Fruit fly (Drosophila melanogaster) whole organism, embryonic: ENCODE measurements around the gene fd96Ca.

Experiments
- Abd-B ChIP-seq: fragments of 200-800 bp; sonication (Bioruptor generic); optimal IDR thresholded peaks from 2 replicates; lab custom pipeline; 2018; ENCODE audit warnings: missing biosample characterization, mild to moderate bottlenecking, missing genetic modification characterization, moderate library complexity
- Antp ChIP-seq: fragments of 200-800 bp; sonication (Bioruptor generic); optimal IDR thresholded peaks from 3 replicates; lab custom pipeline; 2016; ENCODE audit warnings: missing biosample characterization, missing genetic modification characterization
- BtbVII ChIP-seq: fragments of 200-800 bp; sonication (Bioruptor generic); optimal IDR thresholded peaks from 3 replicates; lab custom pipeline; 2017; ENCODE audit warnings: missing biosample characterization, mild to moderate bottlenecking, missing genetic modification characterization
- CG10543 ChIP-seq: fragments of 200-800 bp; sonication (Bioruptor generic); optimal IDR thresholded peaks from 3 replicates; lab custom pipeline; 2017; ENCODE audit warnings: missing biosample characterization, mild to moderate bottlenecking, missing genetic modification characterization, moderate library complexity
- CG10979 ChIP-seq: fragments of 200-800 bp; sonication (Bioruptor generic); optimal IDR thresholded peaks from 2 replicates; lab custom pipeline; 2018; ENCODE audit warnings: missing biosample characterization, mild to moderate bottlenecking, missing genetic modification characterization, moderate library complexity
- CG11093 ChIP-seq: fragments of 200-800 bp; sonication (Bioruptor generic); IDR thresholded peaks from 3 replicates; pipeline ENCODE4 v1.3.6; 2022; ENCODE audit warnings: missing biosample characterization, missing genetic modification characterization
- CG11696 ChIP-seq: fragments of 200-800 bp; sonication (Bioruptor generic); IDR thresholded peaks from 2 replicates; pipeline ENCODE4 v1.3.6; 2022; ENCODE audit warnings: missing biosample characterization, missing genetic modification characterization
- CG11723 ChIP-seq: fragments of 200-800 bp; sonication (Bioruptor generic); optimal IDR thresholded peaks from 2 replicates; lab custom pipeline; 2017; ENCODE audit warnings: missing biosample characterization, mild to moderate bottlenecking, missing genetic modification characterization
- CG12744 ChIP-seq: fragments of 200-800 bp; sonication (Bioruptor generic); optimal IDR thresholded peaks from 2 replicates; lab custom pipeline; 2016; ENCODE audit warnings: missing biosample characterization, missing genetic modification characterization
- CG14965 ChIP-seq: fragments of 200-800 bp; sonication (Bioruptor generic); optimal IDR thresholded peaks from 2 replicates; lab custom pipeline; 2016; ENCODE audit warnings: missing biosample characterization, missing genetic modification characterization, borderline replicate concordance
- CG15269 ChIP-seq: fragments of 200-800 bp; sonication (Bioruptor generic); optimal IDR thresholded peaks from 2 replicates; lab custom pipeline; 2018; ENCODE audit warnings: missing biosample characterization, mild to moderate bottlenecking, missing genetic modification characterization, moderate library complexity
- CG15514 ChIP-seq: fragments of 200-800 bp; sonication (Bioruptor generic); optimal IDR thresholded peaks from 3 replicates; lab custom pipeline; 2017; ENCODE audit warnings: missing biosample characterization, missing genetic modification characterization, mild to moderate bottlenecking, moderate library complexity, missing genetic modification reagents
- CG30403 ChIP-seq: fragments of 200-800 bp; sonication (Bioruptor generic); optimal IDR thresholded peaks from 3 replicates; lab custom pipeline; 2016; ENCODE audit warnings: missing biosample characterization, missing genetic modification characterization
- CG3163 ChIP-seq: fragments of 200-800 bp; sonication (Bioruptor generic); optimal IDR thresholded peaks from 3 replicates; lab custom pipeline; 2016; ENCODE audit warnings: missing biosample characterization, missing genetic modification characterization
- CG32772 ChIP-seq: fragments of 200-800 bp; sonication (Bioruptor generic); IDR thresholded peaks from 2 replicates; pipeline ENCODE4 v1.3.6; 2022; ENCODE audit warnings: missing biosample characterization, missing genetic modification characterization
- CG34224 ChIP-seq: fragments of 200-800 bp; sonication (Bioruptor generic); IDR thresholded peaks from 3 replicates; pipeline ENCODE4 v1.3.6; 2022; ENCODE audit warnings: missing biosample characterization, missing genetic modification characterization; ENCODE audit not compliant: partially characterized antibody
- CG3726 ChIP-seq: fragments of 200-800 bp; sonication (Bioruptor generic); IDR thresholded peaks from 3 replicates; pipeline ENCODE4, ENCODE4 v1.3.6; 2022; ENCODE audit warnings: missing biosample characterization, missing genetic modification characterization
- CG7372 ChIP-seq: fragments of 200-800 bp; sonication (Bioruptor generic); IDR thresholded peaks from 2 replicates; pipeline ENCODE4 v1.3.6; 2022; ENCODE audit warnings: missing biosample characterization, missing genetic modification characterization
- CG7745 ChIP-seq: fragments of 200-800 bp; sonication (Bioruptor generic); optimal IDR thresholded peaks from 2 replicates; lab custom pipeline; 2018; ENCODE audit warnings: missing biosample characterization, mild to moderate bottlenecking, missing genetic modification characterization, moderate library complexity
- CG7987 ChIP-seq: fragments of 200-800 bp; sonication (Bioruptor generic); optimal IDR thresholded peaks from 2 replicates; lab custom pipeline; 2018; ENCODE audit warnings: missing biosample characterization, mild to moderate bottlenecking, missing genetic modification characterization, moderate library complexity
- CG8281 ChIP-seq: fragments of 200-800 bp; sonication (Bioruptor generic); optimal IDR thresholded peaks from 2 replicates; lab custom pipeline; 2018; ENCODE audit warnings: missing biosample characterization, mild to moderate bottlenecking, missing genetic modification characterization, moderate library complexity
- D ChIP-seq, 2 experiments: fragments of 200-800 bp in 1 of 2; fragments of >200 bp in 1 of 2; sonication (Bioruptor generic) in 1 of 2; optimal IDR thresholded peaks; 2 replicates in 1 of 2; 3 replicates in 1 of 2; lab custom pipeline; 2017; ENCODE audit warnings: mild to moderate bottlenecking in 1 of 2, missing biosample characterization in 1 of 2, missing genetic modification characterization in 1 of 2, missing genetic modification reagents in 1 of 2
- Dek ChIP-seq: fragments of 200-800 bp; sonication (Bioruptor generic); optimal IDR thresholded peaks from 3 replicates; lab custom pipeline; 2019; ENCODE audit warnings: missing biosample characterization, mild to moderate bottlenecking, missing genetic modification characterization, moderate library complexity
- Dll ChIP-seq: fragments of 200-800 bp; sonication (Bioruptor generic); IDR thresholded peaks from 4 replicates; pipeline ENCODE4 v1.3.6; 2022; ENCODE audit warnings: missing biosample characterization, missing genetic modification characterization; ENCODE audit not compliant: partially characterized antibody
- Dref ChIP-seq: fragments of 200-800 bp; sonication (Bioruptor generic); IDR thresholded peaks from 2 replicates; pipeline ENCODE4 v1.3.6; 2022; ENCODE audit warnings: missing biosample characterization, missing genetic modification characterization
- Ets65A ChIP-seq: fragments of 200-800 bp; sonication (Bioruptor generic); peaks from one replicate; lab custom pipeline; 2016; ENCODE audit warnings: missing biosample characterization, missing genetic modification characterization
- Fer3 ChIP-seq: fragments of 200-800 bp; sonication (Bioruptor generic); optimal IDR thresholded peaks from 2 replicates; lab custom pipeline; 2018; ENCODE audit warnings: missing biosample characterization, mild to moderate bottlenecking, missing genetic modification characterization, moderate library complexity
- Hand ChIP-seq: fragments of 200-800 bp; sonication (Bioruptor generic); optimal IDR thresholded peaks from 2 replicates; lab custom pipeline; 2017; ENCODE audit warnings: mild to moderate bottlenecking, missing biosample characterization, missing genetic modification reagents, missing genetic modification characterization
- Mad ChIP-seq: fragments of 200-800 bp; sonication (Bioruptor generic); optimal IDR thresholded peaks from 2 replicates; lab custom pipeline; 2016; ENCODE audit warnings: missing biosample characterization, missing genetic modification characterization
- Nf-YC ChIP-seq: fragments of 200-800 bp; optimal IDR thresholded peaks from 3 replicates; lab custom pipeline; 2019; ENCODE audit warnings: missing biosample characterization, mild to moderate bottlenecking, missing genetic modification characterization, moderate library complexity
- Oli ChIP-seq: fragments of 200-800 bp; sonication (Bioruptor generic); optimal IDR thresholded peaks from 2 replicates; lab custom pipeline; 2018; ENCODE audit warnings: missing biosample characterization, mild to moderate bottlenecking, missing genetic modification characterization, moderate library complexity
- Usf ChIP-seq: fragments of 200-800 bp; sonication (Bioruptor generic); optimal IDR thresholded peaks from 2 replicates; lab custom pipeline; 2017; ENCODE audit warnings: missing genotype, missing biosample characterization, missing genetic modification characterization
- aop ChIP-seq: fragments of 200-800 bp; sonication (Bioruptor generic); IDR thresholded peaks from 2 replicates; pipeline ENCODE4 v1.3.6; 2022; ENCODE audit warnings: missing biosample characterization, missing genetic modification characterization
- ase ChIP-seq: fragments of 200-800 bp; sonication (Bioruptor generic); IDR thresholded peaks from 3 replicates; pipeline ENCODE4 v1.3.6; 2022; ENCODE audit warnings: missing biosample characterization, missing genetic modification characterization
- bowl ChIP-seq: fragments of 200-800 bp; sonication (Bioruptor generic); IDR thresholded peaks from 2 replicates; pipeline ENCODE4 v1.3.6; 2022; ENCODE audit warnings: missing biosample characterization, missing genetic modification characterization
- chm ChIP-seq: fragments of 200-800 bp; sonication (Bioruptor generic); IDR thresholded peaks from 2 replicates; pipeline ENCODE4 v1.3.6; 2022; ENCODE audit warnings: missing biosample characterization, missing genetic modification characterization
- dysf ChIP-seq: fragments of 200-800 bp; sonication (Bioruptor generic); IDR thresholded peaks from 3 replicates; pipeline ENCODE4 v1.3.6; 2022; ENCODE audit warnings: missing biosample characterization, missing genetic modification characterization
- eyg ChIP-seq: fragments of 200-800 bp; sonication (Bioruptor generic); optimal IDR thresholded peaks from 3 replicates; lab custom pipeline; 2016; ENCODE audit warnings: missing biosample characterization, missing genetic modification characterization
- ham ChIP-seq: fragments of 200-800 bp; sonication (Bioruptor generic); IDR thresholded peaks from 2 replicates; pipeline ENCODE4 v1.3.6; 2022; ENCODE audit warnings: missing biosample characterization, missing genetic modification characterization
- hbn ChIP-seq: fragments of 200-800 bp; sonication (Bioruptor generic); IDR thresholded peaks from 2 replicates; pipeline ENCODE4 v1.3.6; 2022; ENCODE audit warnings: missing biosample characterization, missing genetic modification characterization; ENCODE audit not compliant: partially characterized antibody
- ind ChIP-seq: fragments of 200-800 bp; sonication (Bioruptor generic); optimal IDR thresholded peaks from 3 replicates; lab custom pipeline; 2016; ENCODE audit warnings: missing biosample characterization, missing genetic modification characterization
- mld ChIP-seq: fragments of 200-800 bp; sonication (Bioruptor generic); IDR thresholded peaks from 3 replicates; pipeline ENCODE4 v1.3.6; 2022; ENCODE audit warnings: missing biosample characterization, missing genetic modification characterization; ENCODE audit not compliant: partially characterized antibody
- phol ChIP-seq: fragments of 200-800 bp; sonication (Bioruptor generic); optimal IDR thresholded peaks from 3 replicates; lab custom pipeline; 2018; ENCODE audit warnings: missing biosample characterization, mild to moderate bottlenecking, missing genetic modification characterization, moderate library complexity
- pum ChIP-seq: fragments of 200-800 bp; sonication (Bioruptor generic); optimal IDR thresholded peaks from 2 replicates; lab custom pipeline; 2016; ENCODE audit warnings: missing biosample characterization, missing genetic modification characterization
- scrt ChIP-seq: fragments of 200-800 bp; sonication (Bioruptor generic); optimal IDR thresholded peaks from 2 replicates; lab custom pipeline; 2018; ENCODE audit warnings: missing biosample characterization, mild to moderate bottlenecking, missing genetic modification characterization, moderate library complexity
- sd ChIP-seq: fragments of 200-800 bp; sonication (Bioruptor generic); optimal IDR thresholded peaks from 3 replicates; lab custom pipeline; 2018; ENCODE audit warnings: missing biosample characterization, mild to moderate bottlenecking, missing genetic modification characterization, moderate library complexity
- seq ChIP-seq: fragments of 200-800 bp; sonication (Bioruptor generic); IDR thresholded peaks from 2 replicates; pipeline ENCODE4 v1.3.6; 2022; ENCODE audit warnings: missing biosample characterization, missing genetic modification characterization
- shn ChIP-seq: fragments of 200-800 bp; sonication (Bioruptor generic); optimal IDR thresholded peaks from 3 replicates; lab custom pipeline; 2016; ENCODE audit warnings: missing biosample characterization, missing genetic modification characterization
- wor ChIP-seq: fragments of 200-800 bp; sonication (Bioruptor generic); IDR thresholded peaks from 2 replicates; pipeline ENCODE4 v1.3.6; 2022; ENCODE audit warnings: missing biosample characterization, missing genetic modification characterization

Gene fd96Ca

DNA sequence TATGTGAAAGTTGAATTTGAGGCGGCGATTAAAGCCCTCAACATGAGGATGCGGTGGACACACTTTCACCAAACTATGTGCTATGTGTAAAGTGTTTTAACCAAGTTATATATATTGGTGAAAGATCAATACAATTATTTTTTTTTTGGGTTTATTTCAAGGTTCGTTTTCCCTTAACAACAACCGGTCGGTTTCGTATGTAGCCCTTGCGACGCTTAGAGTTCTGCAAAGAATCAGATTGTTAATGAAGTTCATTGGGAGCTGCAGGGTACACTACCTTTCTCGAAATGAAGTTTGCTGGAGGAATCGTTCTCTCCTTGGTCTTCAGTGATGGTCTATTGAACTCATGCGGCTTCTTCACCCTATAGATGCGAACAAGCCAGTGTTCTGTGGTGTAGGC is 15.6 kb upstream of the fd96Ca start:
- TF ChIP-seq Abd-B (GFP tag; lab: Kevin White, UChicago) (no peak), Ets65A (GFP tag; lab: Kevin White, UChicago) (peak; percentile 93), CG3163 (GFP tag; lab: Kevin White, UChicago) (no peak)
- TF ChIP-seq, all 482 proteins: peak for 1

DNA sequence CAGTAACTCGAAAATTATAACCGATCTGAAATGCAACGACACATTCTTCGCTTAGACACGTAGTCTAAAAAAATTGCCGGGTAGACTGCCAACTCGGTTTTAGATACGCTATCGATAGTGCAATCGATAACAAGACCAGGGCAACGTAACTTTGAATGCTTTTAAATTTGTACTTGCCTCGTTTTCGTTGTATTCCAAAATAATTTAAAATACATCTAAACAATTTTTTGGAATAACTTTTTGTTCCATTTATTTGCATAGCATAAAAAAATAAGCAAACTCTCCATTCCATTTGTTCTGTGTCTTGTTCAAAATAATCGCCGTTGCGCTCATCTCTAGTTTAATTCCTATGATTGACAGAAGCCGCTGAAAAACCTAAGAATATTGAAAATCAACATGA is 12.9 kb upstream of the fd96Ca start, which contains the start of the genes Stt3B and CG11839:
TSS of gene Stt3B (minus strand) at position 69 of the 400 bp plus-strand sequence.
TSS of gene CG11839 (plus strand) at position 359 of the 400 bp plus-strand sequence.
- TF ChIP-seq CG7745 (tag; lab: Kevin White, UChicago) = peak; percentile 23
- no peak for TF ChIP-seq D (optimal IDR thresholded peaks at IDR 0.05; lab: Kevin White, UChicago)
- TF ChIP-seq D (GFP tag; optimal IDR thresholded peaks at IDR 0.05; lab: Kevin White, UChicago) = no peak
- TF ChIP-seq Oli = no peak
- peak; percentile 68 for TF ChIP-seq pum (GFP tag; lab: Kevin White, UChicago)
- TF ChIP-seq Dll (GFP tag; lab: Robert Waterston, UW) = peak; percentile 97
- TF ChIP-seq phol (tag; lab: Kevin White, UChicago) = peak; percentile 82
- peak; percentile 76 for TF ChIP-seq Antp
- no peak for TF ChIP-seq Usf (GFP tag; lab: Kevin White, UChicago)
- TF ChIP-seq CG7987 (GFP tag; lab: Kevin White, UChicago) = peak; percentile 30
- no peak for TF ChIP-seq CG15269 (tag; lab: Kevin White, UChicago)
- peak; percentile 72 for TF ChIP-seq CG12744 (GFP tag; lab: Kevin White, UChicago)
- no peak for TF ChIP-seq sd (tag; lab: Kevin White, UChicago)
- TF ChIP-seq wor (GFP tag; lab: Robert Waterston, UW) = no peak
- TF ChIP-seq aop = no peak
- peak; percentile 70 for TF ChIP-seq Fer3 (tag; lab: Kevin White, UChicago)
- peak; percentile 81 for TF ChIP-seq shn (GFP tag; lab: Kevin White, UChicago)
- TF ChIP-seq CG32772 (GFP tag; lab: Robert Waterston, UW) = no peak
- TF ChIP-seq CG30403 (GFP tag; lab: Kevin White, UChicago) = peak; percentile 88
- no peak for TF ChIP-seq CG3726 (GFP tag; lab: Robert Waterston, UW)
- peak; percentile 92 for TF ChIP-seq hbn
- TF ChIP-seq Mad = peak; percentile 72
- peak; percentile 70 for TF ChIP-seq CG15514
- no peak for TF ChIP-seq eyg (GFP tag; lab: Kevin White, UChicago)
- peak; percentile 93 for TF ChIP-seq CG34224 (GFP tag; lab: Robert Waterston, UW)
- no peak for TF ChIP-seq CG11093 (GFP tag; lab: Robert Waterston, UW)
- TF ChIP-seq ham = no peak
- TF ChIP-seq Hand (GFP tag; lab: Kevin White, UChicago) = no peak
- no peak for TF ChIP-seq CG8281 (tag; lab: Kevin White, UChicago)
- no peak for TF ChIP-seq seq (GFP tag; lab: Robert Waterston, UW)
- no peak for TF ChIP-seq CG10543
- peak; percentile 58; the same call in 1 of the 3 replicates for TF ChIP-seq mld (GFP tag; lab: Robert Waterston, UW)
- peak; percentile 81 for TF ChIP-seq ind (GFP tag; lab: Kevin White, UChicago)
- TF ChIP-seq CG10979 (tag; lab: Kevin White, UChicago) = peak; percentile 68
- no peak for TF ChIP-seq Dek (tag; lab: Kevin White, UChicago)
- TF ChIP-seq CG7372 (GFP tag; lab: Robert Waterston, UW) = peak; percentile 70
- TF ChIP-seq chm (GFP tag; lab: Robert Waterston, UW) = no peak
- TF ChIP-seq Dref (GFP tag; lab: Robert Waterston, UW) = peak; percentile 89
- no peak for TF ChIP-seq Nf-YC (tag; lab: Kevin White, UChicago)
- peak; percentile 71; the same call in 2 of the 3 replicates for TF ChIP-seq dysf (GFP tag; lab: Robert Waterston, UW)
- no peak; the same call in 2 of the 3 replicates for TF ChIP-seq ase (GFP tag; lab: Robert Waterston, UW)
- no peak for TF ChIP-seq CG14965 (GFP tag; lab: Kevin White, UChicago)
- TF ChIP-seq BtbVII = no peak
- no peak for TF ChIP-seq scrt (GFP tag; lab: Kevin White, UChicago)
- no peak for TF ChIP-seq bowl (GFP tag; lab: Robert Waterston, UW)
- TF ChIP-seq CG11723 (GFP tag; lab: Kevin White, UChicago) = no peak
- no peak for TF ChIP-seq CG11696 (GFP tag; lab: Robert Waterston, UW)
